ENCODE assay signal across 2 fruit fly cellular contexts in genomic region chr3L:17535768-17536167, dm6.
TF ChIP-seq lines count a peak whose summit lies in the region.

No protein-coding gene starts in this region.

- TF ChIP-seq CTCF in whole organism, embryonic (GFP tag; optimal IDR thresholded peaks at IDR 0.05; lab: Kevin White, UChicago) = no peak

TF ChIP-seq in whole organism, adult, 20 proteins besides CTCF, POLR2A, EP300 and RAD21:
- peak; percentile 11 for TF ChIP-seq kay (GFP tag; lab: Kevin White, UChicago; ENCODE audit: borderline replicate concordance)
- TF ChIP-seq Crg-1 (GFP tag; optimal IDR thresholded peaks at IDR 0.05; lab: Kevin White, UChicago) = no peak

TF ChIP-seq in whole organism, embryonic, 481 proteins besides CTCF, POLR2A, EP300 and RAD21:
- TF ChIP-seq sob (GFP tag; IDR thresholded peaks at IDR 0.05; lab: Robert Waterston, UW) (no peak), MESR4 (GFP tag; optimal IDR thresholded peaks at IDR 0.05; lab: Kevin White, UChicago) (no peak), disco-r (GFP tag; optimal IDR thresholded peaks at IDR 0.05; lab: Kevin White, UChicago) (no peak), CG14441 (GFP tag; IDR thresholded peaks at IDR 0.05; lab: Robert Waterston, UW) (0 out of 2 replicates have a peak, but pooled peaks have one; percentile 10), pfk (GFP tag; optimal IDR thresholded peaks at IDR 0.05; lab: Kevin White, UChicago) (peak; percentile 86), vvl (GFP tag; IDR thresholded peaks at IDR 0.05; lab: Robert Waterston, UW) (peak; percentile 49; the same call in 1 of the 2 replicates), CG18764 (GFP tag; optimal IDR thresholded peaks at IDR 0.05; lab: Kevin White, UChicago) (no peak), CG2199 (GFP tag; IDR thresholded peaks at IDR 0.05; lab: Robert Waterston, UW) (0 out of 3 replicates have a peak, but pooled peaks have one; percentile 36), CG17568 (GFP tag; optimal IDR thresholded peaks at IDR 0.05; lab: Kevin White, UChicago) (no peak), exex (tag; optimal IDR thresholded peaks at IDR 0.05; lab: Kevin White, UChicago) (peak; percentile 51)

Comparison
In these comparisons a context has a peak if more than half of its experiments do, and no peak if none do; other contexts are left out.
1. Of the 1 proteins assayed by ChIP-seq in both whole organism, embryonic and whole organism, adult: peak only in whole organism, embryonic: none; only in whole organism, adult: kay; in both: none; in neither: 0.